Worm (Caenorhabditis elegans) whole organism, dauer: Measurements from ENCODE around the gene fmi-1.

ENCODE experiments used
- unc-62 ChIP-seq: sonication (generic microtip); optimal IDR thresholded peaks from 2 replicates; lab custom pipeline; 2017; ENCODE audit warnings: missing biosample characterization, missing genetic modification reagents, missing genetic modification characterization

The fmi-1 gene

DNA sequence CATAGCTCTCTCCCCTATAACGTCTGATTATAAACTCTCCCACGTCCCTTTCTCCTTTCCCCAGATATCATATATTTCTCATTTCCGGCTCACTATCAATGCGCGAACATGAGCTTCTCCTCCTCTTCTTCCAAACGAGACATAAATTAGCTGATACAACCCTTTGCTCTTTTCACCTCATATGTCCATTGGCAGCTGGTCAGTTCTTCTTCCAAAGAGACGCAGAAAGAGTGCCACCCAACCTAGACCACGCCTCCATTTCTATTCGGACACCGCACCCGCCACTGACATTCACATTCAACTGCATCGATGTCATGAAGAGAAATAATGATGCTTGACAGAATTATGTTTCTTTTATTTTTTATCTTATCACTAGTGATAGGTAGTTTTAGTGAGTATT is at the start of gene fmi-1:
fmi-1 (plus strand) TSS at position 301 of the 400 bp plus-strand sequence.
- TF ChIP-seq unc-62 (GFP tag; lab: Kevin White, UChicago), result no peak

DNA sequence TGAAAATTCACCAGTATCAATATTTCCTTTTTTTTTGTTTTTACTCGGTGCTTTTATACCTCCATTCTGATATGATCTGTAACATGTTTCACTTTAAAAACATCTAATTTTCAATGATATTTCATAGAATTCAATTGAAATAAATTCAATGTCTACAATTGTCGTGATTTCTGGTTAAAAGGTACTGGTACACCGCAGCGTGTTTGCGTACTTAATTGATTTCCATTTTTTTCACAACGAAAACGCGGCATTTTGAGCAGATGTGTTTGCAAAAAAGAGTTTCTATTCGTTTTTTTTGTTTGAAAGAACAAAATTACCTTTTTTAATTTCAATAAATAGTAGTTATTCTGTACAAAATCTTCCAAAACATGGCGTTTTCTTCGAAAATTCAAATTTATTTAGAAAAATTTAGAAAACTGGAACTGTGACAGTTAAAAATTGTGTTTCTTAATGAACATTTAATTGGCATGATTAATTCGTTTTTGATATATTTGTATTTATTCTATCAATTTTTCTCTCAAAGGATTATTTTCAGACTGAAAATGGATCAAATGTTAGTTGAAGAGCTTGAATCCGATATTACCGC is 48.2 kb upstream of the fmi-1 start, which contains the start of gene pnn-1:
pnn-1 (plus strand) TSS at position 536 of the 586 bp plus-strand sequence.
- no peak for TF ChIP-seq unc-62 (GFP tag; lab: Kevin White, UChicago)

DNA sequence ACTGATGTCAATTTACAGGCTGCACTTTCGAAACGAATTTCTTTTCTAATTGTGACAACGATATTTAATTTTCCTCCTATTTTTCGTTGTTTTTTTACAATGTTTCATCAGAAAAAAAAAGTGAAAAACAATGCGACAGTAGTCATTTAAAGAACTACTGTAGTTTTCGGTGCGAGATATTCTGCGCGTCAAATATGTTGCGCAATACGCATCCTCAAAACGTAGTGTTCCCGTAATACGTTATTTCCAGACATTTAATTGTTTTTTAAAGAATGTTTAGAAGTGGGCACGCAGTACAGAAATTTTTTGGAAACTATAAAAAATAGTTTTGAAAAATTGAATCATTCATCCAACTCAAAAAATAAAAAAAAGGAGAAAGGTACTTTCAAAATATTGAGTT is 44.8 kb upstream of the fmi-1 start:
- TF ChIP-seq unc-62 (GFP tag; lab: Kevin White, UChicago), result no peak

DNA sequence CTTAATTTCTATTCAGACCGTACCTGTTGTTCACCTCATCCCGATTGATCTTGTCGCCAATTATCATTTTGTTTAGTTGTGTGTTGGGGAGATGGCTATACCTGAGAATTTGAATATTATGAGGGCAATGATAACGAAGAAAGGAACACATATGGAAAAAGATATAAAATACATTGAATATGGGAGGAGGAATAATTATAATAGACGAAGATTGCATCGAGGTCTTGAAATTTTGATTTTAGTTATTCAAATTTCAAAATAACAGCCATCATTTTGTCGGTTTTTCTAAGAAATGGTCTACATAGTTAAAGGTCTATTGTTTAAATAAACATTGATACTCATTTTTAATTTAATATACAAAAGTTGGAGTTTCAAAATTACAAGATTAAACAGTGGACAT is 31.8 kb upstream of the fmi-1 start, which contains the start of gene shw-3:
shw-3 (minus strand) TSS at position 101 of the 400 bp plus-strand sequence.
- no peak for TF ChIP-seq unc-62 (GFP tag; lab: Kevin White, UChicago)

DNA sequence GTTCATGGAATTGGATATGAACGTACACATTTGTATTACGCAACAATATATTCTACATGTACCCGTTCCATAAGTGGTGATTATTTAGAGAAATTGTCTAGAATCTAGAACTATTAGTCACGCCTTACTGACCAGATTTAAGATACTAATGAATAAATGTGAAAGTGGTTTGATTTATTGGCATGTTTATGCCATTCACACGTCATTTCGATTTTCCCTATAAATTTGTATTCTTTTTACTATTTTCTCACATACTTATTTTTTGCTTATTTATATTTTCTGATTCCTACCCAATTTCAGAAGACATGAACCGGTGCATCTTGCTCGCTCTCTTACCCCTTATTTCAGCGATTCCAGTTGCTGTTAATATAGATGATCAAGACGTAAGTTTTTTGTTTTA is 30.6 kb upstream of the fmi-1 start, which contains the start of gene F15B9.8:
F15B9.8 (plus strand) TSS at position 301 of the 400 bp plus-strand sequence.
- TF ChIP-seq unc-62 (GFP tag; lab: Kevin White, UChicago), result no peak

DNA sequence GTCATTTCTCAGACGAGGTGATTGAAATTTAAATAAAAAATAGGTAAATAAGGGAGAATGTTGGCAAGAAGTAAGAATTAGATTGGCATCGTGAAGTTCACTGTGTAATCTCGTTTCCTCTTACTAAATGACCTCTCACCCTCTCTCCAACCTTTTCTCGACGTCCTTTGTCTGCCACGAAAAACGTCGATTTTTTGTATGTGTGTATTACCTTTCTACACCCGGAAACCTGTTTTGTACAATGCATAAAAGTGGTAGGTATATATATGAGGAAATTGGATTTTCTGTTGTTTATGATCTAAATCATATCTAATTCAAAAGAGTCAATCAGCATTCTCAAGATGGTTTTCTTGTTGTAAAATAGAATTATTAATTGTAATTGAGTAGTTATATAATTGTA is 26.0 kb upstream of the fmi-1 start, which contains the start of the genes F15B9.11 and dsl-7:
F15B9.11 (minus strand) TSS at position 5 of the 400 bp plus-strand sequence.
dsl-7 (plus strand) TSS at position 260 of the 400 bp plus-strand sequence.
- TF ChIP-seq unc-62 (GFP tag; lab: Kevin White, UChicago), result no peak

DNA sequence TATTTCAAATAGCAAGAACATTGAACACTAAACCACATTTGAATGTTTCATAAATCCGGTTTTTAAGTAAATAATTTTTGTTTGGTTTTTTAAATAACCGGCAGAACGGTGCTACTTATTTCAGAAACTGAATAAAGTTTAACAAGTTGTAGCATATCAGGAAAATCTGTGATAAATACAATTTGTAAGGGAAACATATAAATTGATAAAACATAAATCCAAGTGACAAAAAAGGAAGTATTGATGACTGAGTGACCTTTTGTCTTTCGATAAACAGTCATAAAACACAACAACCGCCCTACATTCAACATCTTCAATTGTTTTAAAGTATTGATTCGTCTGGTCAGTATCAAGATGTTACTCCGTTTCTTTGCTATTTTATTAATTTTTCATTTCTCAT is 23.6 kb upstream of the fmi-1 start, which contains the start of gene far-5:
far-5 (plus strand) TSS at position 301 of the 400 bp plus-strand sequence.
- no peak for TF ChIP-seq unc-62 (GFP tag; lab: Kevin White, UChicago)

DNA sequence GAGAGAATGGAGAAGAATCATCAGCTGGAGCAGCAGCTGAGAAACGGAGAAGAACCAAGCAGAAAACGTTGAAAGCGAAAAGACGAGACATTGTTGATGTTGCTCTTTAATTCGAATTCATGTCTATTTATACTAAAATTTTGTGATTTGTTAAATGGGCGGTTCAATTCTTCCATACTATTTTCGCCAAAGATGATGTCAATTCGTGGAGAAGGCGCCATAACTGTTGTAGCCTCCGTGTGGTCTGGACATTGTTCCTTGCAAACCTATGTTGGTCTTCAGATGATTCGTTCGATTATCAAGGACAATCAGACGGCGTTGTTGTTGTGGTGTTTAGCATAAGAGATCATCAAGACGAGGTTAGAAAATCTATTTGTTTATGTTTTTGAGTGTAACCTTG is 21.4 kb upstream of the fmi-1 start, which contains the start of gene far-3:
far-3 (minus strand) TSS at position 101 of the 400 bp plus-strand sequence.
- no peak for TF ChIP-seq unc-62 (GFP tag; lab: Kevin White, UChicago)

DNA sequence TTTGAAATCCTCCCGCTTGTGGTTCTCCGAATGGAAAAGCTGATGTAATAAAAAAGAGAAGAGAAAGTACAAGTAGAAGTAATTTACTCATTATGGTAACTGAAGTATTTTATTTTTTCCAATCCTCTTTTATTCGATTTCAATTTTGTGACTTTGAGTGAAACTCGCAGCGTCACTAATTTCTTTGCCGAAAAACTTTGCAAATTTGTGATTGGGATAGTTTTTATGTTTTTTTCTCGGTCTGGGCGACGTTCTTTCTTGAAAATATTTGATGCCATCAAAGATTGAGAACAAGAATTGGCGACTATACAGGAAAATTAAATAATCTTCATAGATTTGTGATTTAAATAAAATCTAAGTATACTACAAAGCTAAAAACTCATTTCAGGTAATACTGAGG is 19.3 kb upstream of the fmi-1 start, which contains the start of gene far-4:
far-4 (minus strand) TSS at position 101 of the 400 bp plus-strand sequence.
- no peak for TF ChIP-seq unc-62 (GFP tag; lab: Kevin White, UChicago)

DNA sequence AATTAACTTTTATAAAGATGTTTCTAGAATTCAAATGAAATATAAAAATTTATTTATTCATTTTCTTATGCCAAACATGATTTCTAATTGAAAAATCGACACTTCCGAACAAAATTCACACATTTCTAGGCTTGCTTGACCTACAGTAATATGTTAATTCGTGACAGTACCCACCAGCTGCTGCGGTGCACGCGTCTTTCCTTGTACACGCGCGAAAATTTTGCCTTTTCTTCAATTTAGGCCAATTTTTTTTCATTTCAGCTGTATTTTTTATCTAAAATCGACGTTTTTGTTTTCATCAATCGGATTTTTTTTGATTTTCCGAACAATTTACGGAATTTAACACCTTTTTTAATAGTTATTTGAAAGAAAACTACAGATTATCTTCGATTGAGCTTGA is 18.8 kb upstream of the fmi-1 start:
- no peak for TF ChIP-seq unc-62 (GFP tag; lab: Kevin White, UChicago)

DNA sequence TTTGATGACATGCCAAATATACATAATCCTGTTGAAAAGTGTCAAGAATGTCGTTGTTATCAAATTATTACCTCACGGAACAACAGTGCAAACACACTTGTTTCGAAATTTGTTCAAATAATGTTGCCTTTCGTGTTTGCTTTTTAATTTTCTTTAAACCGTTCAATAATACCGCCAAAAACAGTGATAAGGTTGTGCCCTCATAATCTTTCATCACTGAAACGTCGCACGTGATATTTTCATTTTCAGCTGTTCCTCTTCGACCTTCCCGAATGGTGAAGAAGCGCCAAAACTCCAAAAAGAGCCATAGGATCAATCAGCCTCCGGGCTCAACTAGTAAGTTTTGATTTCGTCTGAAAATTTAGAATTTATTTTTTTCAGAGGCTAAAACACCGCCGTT is 16.8 kb upstream of the fmi-1 start, which contains the start of gene inft-2:
inft-2 (plus strand) TSS at position 248 of the 400 bp plus-strand sequence.
- no peak for TF ChIP-seq unc-62 (GFP tag; lab: Kevin White, UChicago)

DNA sequence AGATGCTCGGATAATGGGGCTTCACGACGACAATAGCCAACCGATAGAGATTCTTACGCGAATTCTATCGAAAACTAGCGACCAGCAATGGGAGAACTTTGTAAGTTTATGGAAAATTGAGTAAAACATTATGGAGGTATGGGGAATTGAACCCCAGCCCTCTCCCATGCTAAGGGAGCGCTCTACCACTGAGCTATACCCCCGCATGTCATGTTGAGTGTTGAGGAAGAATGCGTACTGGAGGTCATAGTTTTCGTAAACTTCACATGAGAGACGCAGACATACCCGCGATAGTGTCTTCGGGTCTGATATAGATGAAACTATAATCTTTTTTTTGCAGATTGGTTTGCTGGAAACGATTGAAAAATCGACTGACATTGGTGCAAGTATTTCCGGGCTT is 15.5 kb upstream of the fmi-1 start:
- no peak for TF ChIP-seq unc-62 (GFP tag; lab: Kevin White, UChicago)

DNA sequence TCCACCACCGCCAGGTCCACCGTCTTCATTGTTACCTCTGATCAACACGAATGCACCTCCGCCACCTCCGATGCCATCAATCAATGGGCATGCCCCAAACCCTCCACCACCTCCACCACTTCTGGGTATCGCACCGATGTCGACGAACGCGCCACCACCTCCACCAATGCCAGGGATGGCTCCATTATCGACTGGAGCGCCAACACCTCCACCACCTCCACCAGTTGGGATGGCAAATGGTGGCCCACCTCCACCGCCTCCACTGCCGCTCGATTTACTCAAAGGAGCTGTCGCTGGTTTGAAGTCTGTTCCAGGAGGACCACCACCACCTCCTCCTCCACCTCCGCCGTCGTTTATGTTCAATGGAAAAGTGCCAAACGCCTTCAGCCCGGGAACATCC is 14.5 kb upstream of the fmi-1 start:
- TF ChIP-seq unc-62 (GFP tag; lab: Kevin White, UChicago), result no peak

DNA sequence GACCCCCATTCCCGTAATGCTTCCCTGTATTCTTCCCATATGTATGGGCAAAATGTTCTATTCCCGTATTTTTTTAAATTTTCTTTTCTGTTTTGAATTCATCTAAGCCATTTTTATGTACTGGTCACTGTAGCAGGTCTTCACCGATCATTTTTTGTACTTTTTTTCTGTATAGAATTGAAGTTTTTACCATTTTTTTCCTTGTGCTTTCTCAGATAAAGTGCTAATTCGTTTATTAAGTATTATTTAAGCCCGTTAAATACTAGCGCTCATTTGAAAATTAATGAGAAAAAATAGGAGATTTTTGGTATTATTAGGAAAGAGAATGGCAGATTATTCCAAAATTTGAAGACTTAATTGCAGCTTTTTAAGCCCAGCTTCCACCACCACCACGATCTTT is 12.1 kb upstream of the fmi-1 start:
- no peak for TF ChIP-seq unc-62 (GFP tag; lab: Kevin White, UChicago)

DNA sequence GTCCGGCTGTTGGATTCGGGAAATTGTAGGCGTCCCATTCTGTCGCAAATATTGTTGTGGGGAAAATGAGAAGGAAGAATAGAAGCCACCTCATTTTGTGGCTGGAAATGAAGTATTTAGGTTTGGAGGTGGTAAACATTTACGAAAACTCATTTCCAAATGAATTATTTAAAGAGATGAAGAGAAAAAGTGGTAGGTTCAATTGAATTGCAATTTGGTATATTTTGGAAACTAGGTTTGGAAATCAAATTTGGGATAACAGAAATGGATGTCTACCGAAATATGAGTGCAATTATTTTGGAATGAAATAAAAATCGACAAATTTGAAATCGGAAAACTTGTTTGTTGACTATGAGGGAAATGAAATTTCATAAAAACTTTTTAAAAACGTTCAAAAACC is 10.0 kb upstream of the fmi-1 start, which contains the start of gene F15B9.10:
F15B9.10 (minus strand) TSS at position 101 of the 400 bp plus-strand sequence.
- no peak for TF ChIP-seq unc-62 (GFP tag; lab: Kevin White, UChicago)

DNA sequence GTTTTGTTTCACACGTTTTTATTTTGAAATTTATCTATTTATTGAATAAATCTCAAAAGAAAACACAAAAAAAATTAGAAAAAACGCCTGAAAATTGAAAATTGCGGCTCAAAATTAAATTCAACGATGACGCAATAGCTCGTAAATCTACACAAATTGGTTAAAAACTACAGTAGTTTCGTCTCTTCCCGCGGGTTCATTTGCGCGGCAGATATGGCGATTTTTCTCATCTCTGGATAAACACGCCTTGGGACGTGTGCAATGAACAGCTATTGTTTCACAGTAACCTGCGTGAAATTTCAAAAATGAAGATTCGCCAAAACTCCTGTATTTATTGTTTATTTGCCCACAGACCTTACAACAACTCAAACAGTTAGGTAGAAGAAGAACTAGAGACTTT is 9.6 kb upstream of the fmi-1 start:
- no peak for TF ChIP-seq unc-62 (GFP tag; lab: Kevin White, UChicago)

DNA sequence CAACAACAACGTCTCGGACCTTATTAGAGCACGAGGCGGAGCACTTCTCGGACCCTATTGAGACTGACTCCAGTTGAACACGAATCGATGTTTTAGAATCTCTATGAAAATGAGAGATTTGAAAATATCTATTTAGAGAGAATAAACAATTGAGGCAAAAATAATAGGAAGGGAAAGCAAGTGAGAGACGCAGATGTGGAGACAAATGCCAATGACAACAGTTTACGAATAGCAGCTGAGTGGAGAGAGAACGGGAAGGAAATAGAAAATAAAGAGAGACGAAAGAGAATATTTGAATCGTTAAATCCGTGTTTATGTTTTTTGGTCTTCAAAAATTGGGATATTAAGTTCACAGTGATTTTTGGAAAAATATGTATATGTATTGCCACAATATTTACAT is 9.0 kb upstream of the fmi-1 start:
- no peak for TF ChIP-seq unc-62 (GFP tag; lab: Kevin White, UChicago)
